Worm (Caenorhabditis elegans) whole organism, L3 larva: ENCODE measurements around the gene dpy-22.
A peak's percentile ranks its signal among the peaks of the same experiment; 100 is the strongest.

Source experiments
- R02D3.7 ChIP-seq: fragments of 150-350 bp; optimal IDR thresholded peaks from 2 replicates; lab custom pipeline; 2014; ENCODE audit warnings: missing biosample characterization, missing genetic modification characterization
- ZK546.5 ChIP-seq: sonication (generic microtip); optimal IDR thresholded peaks from 2 replicates; lab custom pipeline; 2017; ENCODE audit warnings: missing biosample characterization, missing genetic modification characterization
- aly-2 ChIP-seq: fragments of 150-350 bp; optimal IDR thresholded peaks from 2 replicates; lab custom pipeline; 2014; ENCODE audit warnings: missing biosample characterization, missing genetic modification characterization
- ama-1 ChIP-seq: fragments of 150-350 bp; optimal IDR thresholded peaks from 2 replicates; lab custom pipeline; 2018
- ceh-16 ChIP-seq: sonication (generic microtip); optimal IDR thresholded peaks from 2 replicates; lab custom pipeline; 2017; ENCODE audit warnings: missing biosample characterization, missing genetic modification characterization
- ceh-28 ChIP-seq: fragments of 150-350 bp; optimal IDR thresholded peaks from 2 replicates; lab custom pipeline; 2014; ENCODE audit warnings: missing biosample characterization, missing genetic modification reagents, missing genetic modification characterization
- ceh-82 ChIP-seq: fragments of 150-350 bp; optimal IDR thresholded peaks from 2 replicates; lab custom pipeline; 2014; ENCODE audit warnings: missing biosample characterization, missing genetic modification characterization
- ceh-9 ChIP-seq: sonication (generic microtip); optimal IDR thresholded peaks from 2 replicates; lab custom pipeline; 2018; ENCODE audit warnings: missing biosample characterization, missing genetic modification characterization
- daf-12 ChIP-seq: fragments of 150-350 bp; optimal IDR thresholded peaks from 2 replicates; lab custom pipeline; 2014; ENCODE audit warnings: missing biosample characterization, missing genetic modification reagents, missing genetic modification characterization
- egl-5 ChIP-seq: fragments of 150-350 bp; optimal IDR thresholded peaks from 2 replicates; lab custom pipeline; 2017; ENCODE audit warnings: missing biosample characterization, missing genetic modification reagents, missing genetic modification characterization, inconsistent platforms
- elt-2 ChIP-seq: sonication (generic microtip); optimal IDR thresholded peaks from 2 replicates; lab custom pipeline; 2016; ENCODE audit warnings: missing genetic modification reagents, mild to moderate bottlenecking, missing genetic modification characterization, missing compliant biosample characterization
- elt-3 ChIP-seq, 3 experiments: fragments of 150-350 bp in 1 of 3; sonication (generic microtip) in 2 of 3; optimal IDR thresholded peaks; 2 replicates in 2 of 3; 4 replicates in 1 of 3; lab custom pipeline; 2014 to 2017; ENCODE audit warnings: missing biosample characterization in 3 of 3, missing genetic modification characterization in 3 of 3
- eor-1 ChIP-seq, 2 experiments: fragments of 150-350 bp; optimal IDR thresholded peaks; 2 replicates each; lab custom pipeline; 2014 to 2018; ENCODE audit warnings: missing biosample characterization in 2 of 2, missing genetic modification characterization in 2 of 2
- fkh-10 ChIP-seq: sonication (generic microtip); optimal IDR thresholded peaks from 2 replicates; lab custom pipeline; 2017; ENCODE audit warnings: missing biosample characterization, missing genetic modification reagents, missing genetic modification characterization
- fos-1 ChIP-seq: fragments of 150-350 bp; optimal IDR thresholded peaks from 2 replicates; lab custom pipeline; 2014; ENCODE audit warnings: missing biosample characterization, missing genetic modification characterization
- hmg-11 ChIP-seq: sonication (generic microtip); optimal IDR thresholded peaks from 2 replicates; lab custom pipeline; 2016; ENCODE audit warnings: missing genetic modification characterization, missing compliant biosample characterization
- jun-1 ChIP-seq: fragments of 150-350 bp; optimal IDR thresholded peaks from 2 replicates; lab custom pipeline; 2014; ENCODE audit warnings: missing biosample characterization, missing genetic modification reagents, missing genetic modification characterization
- lin-15B ChIP-seq: fragments of 150-350 bp; optimal IDR thresholded peaks from 2 replicates; lab custom pipeline; 2014; ENCODE audit warnings: missing biosample characterization, missing genetic modification characterization
- lin-39 ChIP-seq: fragments of 150-350 bp; optimal IDR thresholded peaks from 2 replicates; lab custom pipeline; 2018; ENCODE audit warnings: missing biosample characterization, missing genetic modification reagents, missing genetic modification characterization
- lsy-12 ChIP-seq: sonication (generic microtip); optimal IDR thresholded peaks from 2 replicates; lab custom pipeline; 2016; ENCODE audit warnings: mild to moderate bottlenecking, missing genetic modification characterization, missing compliant biosample characterization
- mdl-1 ChIP-seq: fragments of 150-350 bp; optimal IDR thresholded peaks from 2 replicates; lab custom pipeline; 2014; ENCODE audit warnings: missing biosample characterization, missing genetic modification characterization
- mml-1 ChIP-seq: fragments of 150-350 bp; sonication (generic microtip); optimal IDR thresholded peaks from 3 replicates; lab custom pipeline; 2014; ENCODE audit warnings: missing biosample characterization, missing genetic modification characterization
- nfya-1 ChIP-seq: sonication (generic microtip); optimal IDR thresholded peaks from 2 replicates; lab custom pipeline; 2017; ENCODE audit warnings: missing genetic modification characterization, mild to moderate bottlenecking, missing compliant biosample characterization, antibody characterized with exemption, moderate library complexity; ENCODE audit not compliant: insufficient read depth
- nhr-11 ChIP-seq: fragments of 150-350 bp; optimal IDR thresholded peaks from 2 replicates; lab custom pipeline; 2014; ENCODE audit warnings: missing biosample characterization, missing genetic modification characterization
- nhr-25 ChIP-seq: sonication (generic microtip); optimal IDR thresholded peaks from 2 replicates; lab custom pipeline; 2017; ENCODE audit warnings: missing biosample characterization, missing genetic modification characterization
- nhr-43 ChIP-seq: sonication (generic microtip); optimal IDR thresholded peaks from 2 replicates; lab custom pipeline; 2016; ENCODE audit warnings: mild to moderate bottlenecking, missing genetic modification characterization, missing compliant biosample characterization; ENCODE audit not compliant: poor library complexity, severe bottlenecking
- nhr-67 ChIP-seq: fragments of 150-350 bp; optimal IDR thresholded peaks from 2 replicates; lab custom pipeline; 2014; ENCODE audit warnings: missing biosample characterization, missing genetic modification characterization
- nhr-76 ChIP-seq: fragments of 150-350 bp; sonication (generic microtip); optimal IDR thresholded peaks from 5 replicates; lab custom pipeline; 2014; ENCODE audit warnings: missing biosample characterization, missing genetic modification characterization
- nhr-77 ChIP-seq: fragments of 150-350 bp; optimal IDR thresholded peaks from 2 replicates; lab custom pipeline; 2014; ENCODE audit warnings: missing biosample characterization, missing genetic modification characterization
- sea-2 ChIP-seq: fragments of 150-350 bp; sonication (generic microtip); optimal IDR thresholded peaks from 4 replicates; lab custom pipeline; 2014; ENCODE audit warnings: missing biosample characterization, missing genetic modification reagents, missing genetic modification characterization
- snpc-4 ChIP-seq: fragments of 150-350 bp; optimal IDR thresholded peaks from 2 replicates; lab custom pipeline; 2014; ENCODE audit warnings: missing biosample characterization, missing genetic modification characterization
- tbx-2 ChIP-seq: sonication (generic microtip); optimal IDR thresholded peaks from 2 replicates; lab custom pipeline; 2016; ENCODE audit warnings: mild to moderate bottlenecking, missing genetic modification characterization, missing compliant biosample characterization
- unc-39 ChIP-seq: sonication (generic microtip); optimal IDR thresholded peaks from 4 replicates; lab custom pipeline; 2017; ENCODE audit warnings: missing biosample characterization, missing genetic modification characterization
- zag-1 ChIP-seq: fragments of 150-350 bp; optimal IDR thresholded peaks from 2 replicates; lab custom pipeline; 2014; ENCODE audit warnings: missing biosample characterization, missing genetic modification characterization
- ztf-11 ChIP-seq: fragments of 150-350 bp; optimal IDR thresholded peaks from 2 replicates; lab custom pipeline; 2014; ENCODE audit warnings: missing biosample characterization, missing genetic modification characterization

The dpy-22 gene

DNA sequence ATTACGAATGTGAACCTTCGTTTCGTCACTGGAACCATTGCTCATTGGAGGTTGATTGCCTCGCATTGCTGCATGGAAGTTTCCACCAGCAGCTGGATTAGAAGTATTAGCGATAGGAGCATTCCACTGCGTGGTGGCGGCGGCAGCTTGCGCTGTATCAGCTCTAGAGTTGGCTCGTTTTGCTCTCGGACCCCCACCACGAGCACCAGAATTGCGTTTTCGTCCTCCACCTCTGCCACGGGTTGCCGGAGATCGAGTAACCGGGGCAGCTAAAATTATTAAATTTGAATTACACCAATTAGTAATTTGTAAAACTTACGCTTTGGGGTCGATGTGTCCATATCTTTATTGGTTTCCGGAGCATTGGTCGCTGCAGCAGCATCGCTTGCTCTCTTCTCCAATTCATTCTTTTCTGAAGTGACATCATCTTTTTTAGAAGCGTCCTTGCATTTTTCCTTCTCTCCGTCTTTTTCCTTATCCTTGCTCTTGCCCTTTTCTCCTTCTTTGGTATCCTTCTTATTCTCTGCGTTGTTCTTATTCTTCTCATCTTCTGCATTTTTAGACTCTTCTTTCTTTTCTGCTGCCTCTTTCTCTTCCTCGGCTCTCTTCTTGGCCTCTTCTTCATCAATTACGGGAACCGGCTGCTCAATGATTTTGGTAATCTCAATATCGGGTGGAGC is 7.8 kb downstream of the dpy-22 start:
- TF ChIP-seq lin-39 (tag; lab: Kevin White, UChicago) (peak; percentile 49), lin-15B (tag; lab: Kevin White, UChicago) (no peak)

DNA sequence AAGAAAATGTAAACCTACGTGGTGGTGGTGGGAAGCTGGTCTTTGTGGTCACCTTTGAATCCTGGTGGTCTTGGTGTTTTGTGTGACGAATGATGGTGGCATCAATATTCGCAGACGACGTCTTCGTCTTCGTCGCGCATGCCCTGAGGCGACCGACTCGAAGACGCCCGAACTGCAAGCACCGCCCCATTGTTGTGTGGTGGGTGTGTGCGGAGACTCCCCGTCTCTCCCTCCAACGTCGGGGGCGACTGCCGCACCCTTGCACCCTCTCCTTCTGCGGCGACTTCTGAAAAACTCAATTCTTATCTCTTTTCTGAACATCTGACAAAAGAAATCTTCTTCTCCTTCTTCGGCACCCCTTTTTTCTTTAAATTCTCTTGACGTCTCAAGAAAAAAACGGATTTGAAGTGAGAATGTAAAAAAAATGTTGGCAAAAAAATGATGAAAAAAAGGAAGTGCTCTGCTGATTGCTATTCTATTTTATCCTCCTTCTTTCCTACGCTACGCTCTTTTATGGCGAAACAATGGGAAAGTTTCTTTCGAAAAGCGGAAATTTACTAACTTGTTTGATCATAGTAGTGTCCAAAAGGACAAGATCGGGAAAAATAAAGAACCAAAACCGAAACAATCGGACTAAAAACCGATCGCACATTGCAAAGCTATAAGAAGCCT is 14.6 kb downstream of the dpy-22 start, which contains the start of gene lgc-47:
Gene lgc-47, minus strand, starts transcription at position 286 of the 672 bp plus-strand sequence.
- TF ChIP-seq lin-15B (tag; lab: Kevin White, UChicago) (no peak), fkh-10 (peak; percentile 85)

DNA sequence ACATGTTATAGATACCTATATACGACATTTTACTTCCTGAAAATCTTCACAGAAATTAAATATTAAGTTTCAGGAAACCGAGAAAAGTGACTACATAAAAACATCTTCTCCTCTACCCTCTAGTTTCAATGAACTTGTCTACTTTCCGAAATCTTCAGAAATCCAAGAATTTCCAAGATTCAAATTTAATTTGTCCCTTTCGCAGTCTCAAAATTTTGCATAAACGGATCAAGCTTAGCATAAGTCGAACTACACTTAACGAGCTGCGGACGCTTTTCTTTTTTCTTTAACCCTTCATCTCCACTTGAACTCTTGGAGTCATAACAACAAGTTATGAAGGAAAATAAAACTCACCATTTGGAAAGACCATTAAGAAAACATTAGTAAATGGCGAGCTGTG is 16.6 kb downstream of the dpy-22 start:
- TF ChIP-seq fkh-10 = peak; percentile 80
- TF ChIP-seq mml-1 = no peak
- TF ChIP-seq, all 47 proteins: peak for 1

DNA sequence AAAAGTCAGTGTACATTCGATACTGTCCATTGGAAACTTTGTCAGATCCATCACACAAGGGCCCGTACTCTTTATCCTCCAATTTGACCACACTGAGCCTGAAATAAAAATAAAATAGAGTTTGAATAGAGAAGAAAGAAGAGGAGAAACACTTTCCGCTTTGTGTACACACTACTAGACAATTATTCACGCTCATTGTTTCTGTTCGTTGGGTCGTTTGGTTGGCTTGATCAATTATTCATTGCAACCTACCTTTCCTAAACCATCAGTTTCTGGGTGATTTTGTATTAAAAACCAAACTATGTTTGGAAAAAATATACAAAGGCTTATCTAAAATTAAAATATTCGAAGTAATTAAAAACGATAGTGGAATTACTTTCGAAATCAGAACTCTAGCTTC is 17.3 kb downstream of the dpy-22 start:
- TF ChIP-seq eor-1 (tag; optimal IDR thresholded peaks at IDR 0.05; lab: Kevin White, UChicago) = no peak
- no peak for TF ChIP-seq elt-2 (tag; lab: Kevin White, UChicago)
- no peak for TF ChIP-seq nfya-1 (tag; lab: Kevin White, UChicago)
- no peak for TF ChIP-seq daf-12 (tag; lab: Kevin White, UChicago)
- no peak for TF ChIP-seq ztf-11 (tag; lab: Kevin White, UChicago)
- no peak for TF ChIP-seq zag-1 (tag; lab: Kevin White, UChicago)
- TF ChIP-seq R02D3.7 (tag; lab: Kevin White, UChicago) = no peak
- TF ChIP-seq tbx-2 (tag; lab: Kevin White, UChicago) = no peak
- TF ChIP-seq nhr-25 (tag; lab: Kevin White, UChicago) = no peak
- no peak for TF ChIP-seq nhr-67 (tag; lab: Kevin White, UChicago)
- no peak for TF ChIP-seq nhr-11 (tag; lab: Kevin White, UChicago)
- no peak for TF ChIP-seq snpc-4 (tag; lab: Kevin White, UChicago)
- no peak for TF ChIP-seq hmg-11 (tag; lab: Kevin White, UChicago)
- no peak for TF ChIP-seq nhr-43 (tag; lab: Kevin White, UChicago)
- no peak for TF ChIP-seq sea-2 (GFP tag; lab: Kevin White, UChicago)
- no peak for TF ChIP-seq lin-39 (tag; lab: Kevin White, UChicago)
- no peak for TF ChIP-seq nhr-76 (tag; lab: Kevin White, UChicago)
- no peak for TF ChIP-seq aly-2 (tag; lab: Kevin White, UChicago)
- TF ChIP-seq, all 47 proteins: peak for 0

DNA sequence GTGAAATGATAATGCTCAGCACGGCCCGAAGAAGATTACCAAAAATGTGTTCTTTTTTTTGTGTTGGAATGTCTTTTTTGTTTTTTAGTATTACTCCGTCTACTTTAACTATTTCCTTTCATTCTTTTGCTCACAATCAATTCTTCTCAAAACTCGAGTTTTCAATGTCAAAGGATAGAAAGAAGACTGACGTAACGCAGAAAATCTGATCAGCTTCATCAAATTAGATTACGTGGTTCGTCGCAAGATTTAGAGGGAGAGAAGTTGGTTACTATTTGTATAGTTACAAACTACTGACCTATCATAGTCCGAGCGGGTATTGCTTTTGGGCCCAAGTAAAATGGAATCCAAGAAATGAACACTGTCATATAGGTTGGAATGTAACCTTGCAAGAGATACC is 18.5 kb downstream of the dpy-22 start:
- TF ChIP-seq tbx-2 (tag; lab: Kevin White, UChicago) = no peak
- peak; percentile 91 for TF ChIP-seq fkh-10

DNA sequence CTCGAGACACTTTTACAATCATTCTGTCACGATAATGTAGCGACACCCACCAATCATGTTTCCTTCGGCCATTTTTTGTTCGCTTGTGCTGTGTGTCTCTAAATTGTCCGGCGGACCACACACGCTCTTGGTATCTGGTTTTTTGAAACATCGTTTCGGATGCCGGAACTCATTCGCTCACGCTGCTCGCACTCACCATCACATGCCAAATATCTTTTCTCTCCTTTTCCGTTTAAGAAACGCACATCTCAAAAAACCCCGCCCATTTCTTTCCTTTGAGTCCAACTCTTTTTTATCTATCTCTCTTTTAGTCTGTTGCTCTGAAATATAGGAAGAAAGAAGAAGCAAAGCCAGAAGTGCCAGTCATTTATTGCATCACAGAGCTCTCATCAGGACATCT is 23.5 kb downstream of the dpy-22 start, which contains the start of gene F36G3.3:
Gene F36G3.3, plus strand, starts transcription at position 306 of the 400 bp plus-strand sequence.
- TF ChIP-seq nhr-43 (tag; lab: Kevin White, UChicago) = no peak
- TF ChIP-seq ceh-16 (tag; lab: Kevin White, UChicago) = no peak
- TF ChIP-seq R02D3.7 (tag; lab: Kevin White, UChicago) = no peak
- no peak for TF ChIP-seq ceh-82
- TF ChIP-seq ceh-9 (tag; lab: Kevin White, UChicago) = no peak
- no peak for TF ChIP-seq lsy-12
- TF ChIP-seq nhr-77 = no peak
- TF ChIP-seq eor-1 (tag; optimal IDR thresholded peaks at IDR 0.05; lab: Kevin White, UChicago) = no peak
- TF ChIP-seq unc-39 = no peak
- TF ChIP-seq ZK546.5 (tag; lab: Kevin White, UChicago) = no peak
- no peak for TF ChIP-seq elt-3 (tag; optimal IDR thresholded peaks at IDR 0.05; lab: Kevin White, UChicago)
- TF ChIP-seq sea-2 (GFP tag; lab: Kevin White, UChicago) = no peak
- TF ChIP-seq mml-1 = no peak
- no peak for TF ChIP-seq nhr-67 (tag; lab: Kevin White, UChicago)
- TF ChIP-seq nfya-1 (tag; lab: Kevin White, UChicago) = peak; percentile 13
- peak; percentile 83 for TF ChIP-seq lin-39 (tag; lab: Kevin White, UChicago)
- TF ChIP-seq fos-1 (tag; lab: Kevin White, UChicago) = no peak
- no peak for TF ChIP-seq jun-1
- TF ChIP-seq ama-1 (lab: Kevin White, UChicago) = no peak
- TF ChIP-seq fkh-10 = peak; percentile 35
- TF ChIP-seq ceh-28 (tag; lab: Kevin White, UChicago) = no peak
- TF ChIP-seq egl-5 (tag; lab: Kevin White, UChicago) = no peak
- TF ChIP-seq ztf-11 (tag; lab: Kevin White, UChicago) = no peak
- TF ChIP-seq nhr-25 (tag; lab: Kevin White, UChicago) = no peak
- TF ChIP-seq daf-12 (tag; lab: Kevin White, UChicago) = no peak
- TF ChIP-seq mdl-1 = no peak
